Fruit fly (Drosophila melanogaster) whole organism: ENCODE results near the gene CG34140.

ENCODE experiments used
- CG8478 ChIP-seq: fragments of >200 bp; optimal IDR thresholded peaks from 2 replicates; lab custom pipeline; 2018; ENCODE audit warnings: inconsistent platforms
- Dll ChIP-seq: fragments of >200 bp; optimal IDR thresholded peaks from 2 replicates; lab custom pipeline; 2017
- EcR ChIP-seq, 2 experiments: fragments of >200 bp; optimal IDR thresholded peaks; 2 replicates each; lab custom pipeline; 2017; ENCODE audit warnings: missing biosample characterization in 2 of 2, missing genetic modification characterization in 2 of 2, missing genetic modification reagents in 2 of 2
- pan ChIP-seq: fragments of >200 bp; optimal IDR thresholded peaks from 2 replicates; lab custom pipeline; 2017
- psq ChIP-seq: fragments of >200 bp; optimal IDR thresholded peaks from 2 replicates; lab custom pipeline; 2017
- usp ChIP-seq: fragments of >200 bp; optimal IDR thresholded peaks from 2 replicates; lab custom pipeline; 2017; ENCODE audit warnings: missing biosample characterization, missing genetic modification characterization, mixed read lengths

The CG34140 gene

dm6 chr3L:145998-146576 is 38.1 kb downstream of the CG34140 start, which contains the start of gene CG6845:
Gene CG6845 (plus strand): TSS chr3L:146433.
- TF ChIP-seq usp (no peak), pan (lab: Kevin White, UChicago) (no peak), CG8478 (lab: Kevin White, UChicago) (no peak), EcR (GFP tag; optimal IDR thresholded peaks at IDR 0.05; lab: Kevin White, UChicago) (no peak), Dll (no peak), psq (no peak)

- TF ChIP-seq psq (no peak), usp (no peak), pan (lab: Kevin White, UChicago) (no peak), Dll (no peak), EcR (GFP tag; optimal IDR thresholded peaks at IDR 0.05; lab: Kevin White, UChicago) (peak; percentile 63 to 72), CG8478 (lab: Kevin White, UChicago) (no peak)
Measured at dm6 chr3L:140838-141559, 43.2 kb downstream of the CG34140 start.

dm6 chr3L:139574-140567 is 44.4 kb downstream of the CG34140 start:
- TF ChIP-seq CG8478 (lab: Kevin White, UChicago) (no peak), EcR (GFP tag; optimal IDR thresholded peaks at IDR 0.05; lab: Kevin White, UChicago) (peak in 1 of 2 experiments; percentile 42), Dll (no peak)

dm6 chr3L:137596-138169 is 46.5 kb downstream of the CG34140 start:
- TF ChIP-seq CG8478 (lab: Kevin White, UChicago) (no peak), pan (lab: Kevin White, UChicago) (no peak)

- TF ChIP-seq CG8478 (lab: Kevin White, UChicago) (no peak), usp (no peak), Dll (no peak), psq (no peak)
Measured at dm6 chr3L:136591-137280, 47.5 kb downstream of the CG34140 start.

- no peak for TF ChIP-seq Dll
- TF ChIP-seq usp, result no peak
- peak in 1 of 2 experiments; percentile 77 for TF ChIP-seq EcR (GFP tag; optimal IDR thresholded peaks at IDR 0.05; lab: Kevin White, UChicago)
- no peak for TF ChIP-seq psq
- no peak for TF ChIP-seq CG8478 (lab: Kevin White, UChicago)
- TF ChIP-seq pan (lab: Kevin White, UChicago), result no peak
Measured at dm6 chr3L:134868-135267, 49.4 kb downstream of the CG34140 start.

dm6 chr3L:133806-134325 is 50.4 kb downstream of the CG34140 start:
- TF ChIP-seq pan (lab: Kevin White, UChicago), result no peak

dm6 chr3L:133383-133782 is 50.8 kb downstream of the CG34140 start:
- no peak for TF ChIP-seq pan (lab: Kevin White, UChicago)
- no peak for TF ChIP-seq EcR (GFP tag; optimal IDR thresholded peaks at IDR 0.05; lab: Kevin White, UChicago)
- no peak for TF ChIP-seq usp
- TF ChIP-seq Dll, result no peak
- TF ChIP-seq psq, result no peak
- no peak for TF ChIP-seq CG8478 (lab: Kevin White, UChicago)
